Worm (Caenorhabditis elegans) whole organism, mixed stage, embryonic: Measurements from ENCODE around the gene tbc-20.

ENCODE experiments used
- elt-3 ChIP-seq: fragments of 150-350 bp; optimal IDR thresholded peaks from 2 replicates; lab custom pipeline; 2014; ENCODE audit warnings: missing biosample characterization, missing genetic modification characterization
- flh-1 ChIP-seq: fragments of 200-800 bp; sonication (Bioruptor generic); optimal IDR thresholded peaks from 2 replicates; lab custom pipeline; 2018; ENCODE audit warnings: mild to moderate bottlenecking, missing genetic modification characterization, moderate library complexity, missing compliant biosample characterization
- nhr-12 ChIP-seq: fragments of 150-350 bp; optimal IDR thresholded peaks from 2 replicates; lab custom pipeline; 2014; ENCODE audit warnings: missing biosample characterization, missing genetic modification characterization
- nhr-2 ChIP-seq: fragments of 150-350 bp; optimal IDR thresholded peaks from 2 replicates; lab custom pipeline; 2014; ENCODE audit warnings: missing biosample characterization, missing genetic modification characterization
- nhr-28 ChIP-seq: fragments of 150-350 bp; optimal IDR thresholded peaks from 2 replicates; lab custom pipeline; 2014; ENCODE audit warnings: missing biosample characterization, missing genetic modification characterization
- nhr-76 ChIP-seq: sonication (generic microtip); optimal IDR thresholded peaks from 2 replicates; lab custom pipeline; 2017; ENCODE audit warnings: missing biosample characterization, missing genetic modification characterization
- pha-4 ChIP-seq: fragments of 150-350 bp; optimal IDR thresholded peaks from 2 replicates; lab custom pipeline; 2018; ENCODE audit warnings: missing biosample characterization, missing genetic modification reagents, missing genetic modification characterization
- snpc-4 ChIP-seq: fragments of 150-350 bp; optimal IDR thresholded peaks from 2 replicates; lab custom pipeline; 2014; ENCODE audit warnings: missing biosample characterization, missing genetic modification characterization
- sptf-1 ChIP-seq: sonication (generic microtip); optimal IDR thresholded peaks from 2 replicates; lab custom pipeline; 2017; ENCODE audit warnings: mild to moderate bottlenecking, missing genetic modification characterization, moderate library complexity, missing compliant biosample characterization
- tbx-8 ChIP-seq: fragments of 200-800 bp; sonication (Bioruptor generic); optimal IDR thresholded peaks from 2 replicates; lab custom pipeline; 2018; ENCODE audit warnings: mild to moderate bottlenecking, missing genetic modification characterization, moderate library complexity, missing compliant biosample characterization
- unc-39 ChIP-seq: fragments of 150-350 bp; optimal IDR thresholded peaks from 2 replicates; lab custom pipeline; 2014; ENCODE audit warnings: missing biosample characterization, missing genetic modification characterization
- unc-62 ChIP-seq: fragments of 150-350 bp; optimal IDR thresholded peaks from 2 replicates; lab custom pipeline; 2014; ENCODE audit warnings: missing biosample characterization, missing genetic modification reagents, missing genetic modification characterization

DNA sequence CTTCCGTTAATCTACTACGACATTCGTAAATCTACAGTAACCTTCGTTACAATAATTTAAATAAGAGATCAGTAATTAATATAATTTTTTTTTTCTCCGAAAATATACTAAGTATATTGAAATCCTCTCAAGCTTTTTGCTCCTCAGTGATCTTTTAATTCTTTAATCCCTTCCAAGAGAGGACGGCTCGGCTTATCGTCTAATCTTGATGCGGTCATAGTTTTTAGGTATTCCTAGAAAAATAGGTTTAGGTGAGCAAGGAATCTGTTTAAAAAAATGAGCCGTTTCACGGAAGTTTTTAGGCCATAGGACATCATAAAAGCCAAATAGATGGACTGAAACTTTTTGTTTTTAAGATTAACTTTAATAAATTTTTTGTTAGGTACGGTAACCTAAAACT, 33.8 kb downstream of the tbc-20 start:
- no peak for TF ChIP-seq nhr-2 (tag; lab: Kevin White, UChicago)
- TF ChIP-seq pha-4 (tag; lab: Kevin White, UChicago), result no peak
- TF ChIP-seq nhr-12, result no peak
- TF ChIP-seq nhr-28, result no peak
- no peak for TF ChIP-seq unc-62 (GFP tag; lab: Kevin White, UChicago)
- no peak for TF ChIP-seq snpc-4 (tag; lab: Kevin White, UChicago)
- TF ChIP-seq sptf-1, result no peak
- no peak for TF ChIP-seq flh-1 (GFP tag; lab: Kevin White, UChicago)
- TF ChIP-seq unc-39, result no peak
- TF ChIP-seq elt-3 (tag; lab: Kevin White, UChicago), result no peak
- TF ChIP-seq tbx-8, result no peak
- TF ChIP-seq nhr-76 (tag; lab: Kevin White, UChicago), result no peak
